Worm (Caenorhabditis elegans): ENCODE data around the gene F41C6.6.

F41C6.6 gene

ce11 chrX:6866900-6867299 is 14.8 kb downstream of the F41C6.6 start:
- TF ChIP-seq pqm-1 (tag; optimal IDR thresholded peaks at IDR 0.05) (no peak), mdl-1 (tag; optimal IDR thresholded peaks at IDR 0.05) (no peak), ceh-28 (tag; optimal IDR thresholded peaks at IDR 0.05) (no peak), unc-39 (tag; optimal IDR thresholded peaks at IDR 0.05) (no peak), zag-1 (tag; optimal IDR thresholded peaks at IDR 0.05) (no peak), nhr-76 (tag; optimal IDR thresholded peaks at IDR 0.05) (no peak), fos-1 (tag; optimal IDR thresholded peaks at IDR 0.05) (no peak), elt-2 (tag; optimal IDR thresholded peaks at IDR 0.05) (no peak), lin-39 (tag; optimal IDR thresholded peaks at IDR 0.05) (no peak), aly-2 (tag; optimal IDR thresholded peaks at IDR 0.05) (no peak), nhr-23 (tag; optimal IDR thresholded peaks at IDR 0.05) (no peak), nhr-67 (tag; optimal IDR thresholded peaks at IDR 0.05) (no peak)

DNA sequence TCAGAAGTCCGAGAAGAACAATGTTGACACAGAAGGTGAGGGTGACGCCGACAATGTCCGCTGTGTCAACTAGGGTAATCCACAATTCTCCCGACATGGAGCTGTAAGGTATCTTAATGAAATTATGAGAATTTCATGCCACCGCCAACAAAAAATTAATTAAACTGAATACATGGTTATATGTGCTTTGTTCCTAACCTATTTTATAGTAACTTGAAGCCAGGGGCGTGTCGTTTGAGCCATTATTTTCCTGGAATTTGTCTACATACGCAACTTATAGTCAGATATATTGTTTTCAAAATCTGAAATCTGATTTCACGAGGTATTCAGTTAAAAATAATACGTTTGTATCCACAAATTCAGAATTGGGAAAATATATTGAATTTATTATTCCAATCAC is 15.9 kb downstream of the F41C6.6 start, which contains the start of gene odr-10:
Gene odr-10 (minus strand): TSS at position 101 of the 400 bp plus-strand sequence.
- no peak for TF ChIP-seq elt-2 (tag; optimal IDR thresholded peaks at IDR 0.05)

ce11 chrX:6863032-6863431 is 18.7 kb downstream of the F41C6.6 start, which contains the start of gene nep-4:
nep-4 (minus strand) TSS chrX:6863424.
- TF ChIP-seq mml-1 (tag; optimal IDR thresholded peaks at IDR 0.05) (no peak), daf-12 (tag; optimal IDR thresholded peaks at IDR 0.05) (no peak), eor-1 (tag; optimal IDR thresholded peaks at IDR 0.05) (no peak), ztf-11 (tag; optimal IDR thresholded peaks at IDR 0.05) (no peak), nhr-237 (tag; optimal IDR thresholded peaks at IDR 0.05) (no peak), fkh-10 (GFP tag; optimal IDR thresholded peaks at IDR 0.05) (no peak), nhr-28 (tag; optimal IDR thresholded peaks at IDR 0.05) (no peak), nhr-23 (tag; optimal IDR thresholded peaks at IDR 0.05) (no peak), nfya-1 (tag; optimal IDR thresholded peaks at IDR 0.05; ENCODE audit: insufficient read depth) (no peak), ZK546.5 (tag; optimal IDR thresholded peaks at IDR 0.05) (no peak), skn-1 (tag; optimal IDR thresholded peaks at IDR 0.05) (no peak), ama-1 (optimal IDR thresholded peaks at IDR 0.05) (no peak), egl-27 (tag; optimal IDR thresholded peaks at IDR 0.05) (no peak), mdl-1 (tag; optimal IDR thresholded peaks at IDR 0.05) (no peak), ztf-4 (tag; optimal IDR thresholded peaks at IDR 0.05) (no peak), R02D3.7 (tag; optimal IDR thresholded peaks at IDR 0.05) (no peak)

DNA sequence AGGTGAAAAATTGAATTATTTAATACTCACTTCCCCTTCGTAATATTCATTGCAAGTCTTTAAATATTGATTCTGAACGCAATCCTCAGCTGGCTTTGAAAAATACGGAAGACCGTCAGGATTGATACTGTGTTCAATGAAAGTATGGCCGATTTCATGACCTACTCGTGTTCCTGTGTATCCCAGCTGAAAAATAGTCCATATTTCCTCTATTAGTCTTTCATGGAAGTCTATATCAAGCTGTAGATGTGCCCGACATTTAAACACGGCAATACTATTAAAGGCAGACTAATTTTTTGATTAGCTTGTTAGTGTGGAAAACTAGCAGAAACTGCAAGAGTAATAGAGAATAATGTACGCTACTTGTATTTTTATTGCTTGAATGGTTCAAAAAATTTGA is 20.1 kb downstream of the F41C6.6 start:
- TF ChIP-seq ceh-82 (tag; optimal IDR thresholded peaks at IDR 0.05) (no peak), nhr-43 (tag; optimal IDR thresholded peaks at IDR 0.05; ENCODE audit: poor library complexity, severe bottlenecking) (no peak), aly-2 (tag; optimal IDR thresholded peaks at IDR 0.05) (no peak), ZK546.5 (tag; optimal IDR thresholded peaks at IDR 0.05) (no peak), fkh-10 (GFP tag; optimal IDR thresholded peaks at IDR 0.05) (no peak), elt-1 (tag; optimal IDR thresholded peaks at IDR 0.05) (no peak), ztf-11 (tag; optimal IDR thresholded peaks at IDR 0.05) (no peak), daf-12 (tag; optimal IDR thresholded peaks at IDR 0.05) (no peak), nhr-28 (tag; optimal IDR thresholded peaks at IDR 0.05) (no peak), nhr-11 (tag; optimal IDR thresholded peaks at IDR 0.05) (no peak), R02D3.7 (tag; optimal IDR thresholded peaks at IDR 0.05) (no peak), zag-1 (tag; optimal IDR thresholded peaks at IDR 0.05) (no peak), lin-15B (tag; optimal IDR thresholded peaks at IDR 0.05) (no peak), nhr-23 (tag; optimal IDR thresholded peaks at IDR 0.05) (no peak), nhr-25 (tag; optimal IDR thresholded peaks at IDR 0.05) (no peak)

ce11 chrX:6856793-6857192 is 24.9 kb downstream of the F41C6.6 start:
- no peak for TF ChIP-seq ztf-11 (tag; optimal IDR thresholded peaks at IDR 0.05)
- no peak for TF ChIP-seq skn-1 (tag; optimal IDR thresholded peaks at IDR 0.05)
- TF ChIP-seq lin-15B (tag; optimal IDR thresholded peaks at IDR 0.05) = no peak
- no peak for TF ChIP-seq nhr-76 (tag; optimal IDR thresholded peaks at IDR 0.05)
- no peak for TF ChIP-seq nhr-237 (tag; optimal IDR thresholded peaks at IDR 0.05)
- TF ChIP-seq nhr-67 (tag; optimal IDR thresholded peaks at IDR 0.05) = no peak
- TF ChIP-seq pqm-1 (tag; optimal IDR thresholded peaks at IDR 0.05) = no peak
- TF ChIP-seq zag-1 (tag; optimal IDR thresholded peaks at IDR 0.05) = no peak
- no peak for TF ChIP-seq ceh-9 (tag; optimal IDR thresholded peaks at IDR 0.05)
- TF ChIP-seq elt-1 (tag; optimal IDR thresholded peaks at IDR 0.05) = no peak
- TF ChIP-seq lsy-12 (tag; optimal IDR thresholded peaks at IDR 0.05) = no peak
